Worm (Caenorhabditis elegans): Measurements from ENCODE around the gene flwr-1.

ce11 chrX:14931443-14931842, 38.6 kb downstream of the flwr-1 start:
- TF ChIP-seq him-1 (tag; optimal IDR thresholded peaks at IDR 0.05) (no peak), W03F9.2 (tag; optimal IDR thresholded peaks at IDR 0.05) (no peak)

Measured in whole organism, L4/young adult.